Worm (Caenorhabditis elegans) whole organism, mixed stage, embryonic: Measurements from ENCODE around the gene ifa-1.

Source experiments
- M03D4.4 ChIP-seq: sonication (generic microtip); optimal IDR thresholded peaks from 2 replicates; lab custom pipeline; 2017; ENCODE audit warnings: mild to moderate bottlenecking, missing genetic modification characterization, missing compliant biosample characterization
- bed-3 ChIP-seq: fragments of 200-800 bp; sonication (Bioruptor generic); optimal IDR thresholded peaks from 3 replicates; lab custom pipeline; 2018; ENCODE audit warnings: mild to moderate bottlenecking, missing genetic modification characterization, moderate library complexity, missing compliant biosample characterization
- blmp-1 ChIP-seq: fragments of 150-350 bp; optimal IDR thresholded peaks from 2 replicates; lab custom pipeline; 2014; ENCODE audit warnings: missing biosample characterization, missing genetic modification characterization
- ceh-39 ChIP-seq: fragments of 150-350 bp; optimal IDR thresholded peaks from 2 replicates; lab custom pipeline; 2014; ENCODE audit warnings: missing biosample characterization, missing genetic modification characterization
- ceh-43 ChIP-seq: fragments of 200-800 bp; sonication (Bioruptor generic); optimal IDR thresholded peaks from 2 replicates; lab custom pipeline; 2018; ENCODE audit warnings: mild to moderate bottlenecking, missing genetic modification characterization, moderate library complexity, missing compliant biosample characterization
- ceh-83 ChIP-seq: fragments of 200-800 bp; sonication (Bioruptor generic); optimal IDR thresholded peaks from 2 replicates; lab custom pipeline; 2018; ENCODE audit warnings: mild to moderate bottlenecking, missing genetic modification characterization, missing compliant biosample characterization
- ces-1 ChIP-seq: fragments of 150-350 bp; optimal IDR thresholded peaks from 2 replicates; lab custom pipeline; 2014; ENCODE audit warnings: missing biosample characterization, missing genetic modification reagents, missing genetic modification characterization
- cnd-1 ChIP-seq: fragments of 200-800 bp; sonication (Bioruptor generic); optimal IDR thresholded peaks from 2 replicates; lab custom pipeline; 2018; ENCODE audit warnings: mild to moderate bottlenecking, missing genetic modification characterization, missing compliant biosample characterization
- drap-1 ChIP-seq: fragments of 200-800 bp; sonication (Bioruptor generic); optimal IDR thresholded peaks from 3 replicates; lab custom pipeline; 2018; ENCODE audit warnings: mild to moderate bottlenecking, missing genetic modification characterization, missing compliant biosample characterization
- elt-1 ChIP-seq: sonication (generic microtip); optimal IDR thresholded peaks from 2 replicates; lab custom pipeline; 2017; ENCODE audit warnings: missing genetic modification characterization, mild to moderate bottlenecking, missing compliant biosample characterization, antibody characterized with exemption, moderate library complexity, borderline replicate concordance; ENCODE audit not compliant: insufficient read depth
- elt-3 ChIP-seq: fragments of 150-350 bp; optimal IDR thresholded peaks from 2 replicates; lab custom pipeline; 2014; ENCODE audit warnings: missing biosample characterization, missing genetic modification characterization
- flh-1 ChIP-seq: fragments of 200-800 bp; sonication (Bioruptor generic); optimal IDR thresholded peaks from 2 replicates; lab custom pipeline; 2018; ENCODE audit warnings: mild to moderate bottlenecking, missing genetic modification characterization, moderate library complexity, missing compliant biosample characterization
- ham-2 ChIP-seq: fragments of 200-800 bp; sonication (Bioruptor generic); optimal IDR thresholded peaks from 2 replicates; lab custom pipeline; 2018; ENCODE audit warnings: mild to moderate bottlenecking, missing genetic modification characterization, missing compliant biosample characterization
- hlh-1 ChIP-seq: fragments of 150-350 bp; optimal IDR thresholded peaks from 2 replicates; lab custom pipeline; 2014; ENCODE audit warnings: missing biosample characterization, missing genetic modification reagents, missing genetic modification characterization
- lin-13 ChIP-seq: fragments of 150-350 bp; optimal IDR thresholded peaks from 2 replicates; lab custom pipeline; 2014; ENCODE audit warnings: missing biosample characterization, missing genetic modification characterization
- lin-32 ChIP-seq: fragments of 200-800 bp; sonication (Bioruptor generic); optimal IDR thresholded peaks from 2 replicates; lab custom pipeline; 2018; ENCODE audit warnings: mild to moderate bottlenecking, missing genetic modification characterization, missing compliant biosample characterization
- lsy-2 ChIP-seq: fragments of 150-350 bp; optimal IDR thresholded peaks from 2 replicates; lab custom pipeline; 2014; ENCODE audit warnings: missing biosample characterization, missing genetic modification characterization
- mab-5 ChIP-seq: fragments of 150-350 bp; optimal IDR thresholded peaks from 2 replicates; lab custom pipeline; 2014; ENCODE audit warnings: missing biosample characterization, missing genetic modification characterization
- mep-1 ChIP-seq: fragments of 150-350 bp; optimal IDR thresholded peaks from 2 replicates; lab custom pipeline; 2017; ENCODE audit warnings: missing biosample characterization, missing genetic modification reagents, missing genetic modification characterization, inconsistent platforms
- mls-2 ChIP-seq: sonication (generic microtip); optimal IDR thresholded peaks from 2 replicates; lab custom pipeline; 2016; ENCODE audit warnings: mild to moderate bottlenecking, missing genetic modification characterization, moderate library complexity, missing compliant biosample characterization
- nhr-12 ChIP-seq: fragments of 150-350 bp; optimal IDR thresholded peaks from 2 replicates; lab custom pipeline; 2014; ENCODE audit warnings: missing biosample characterization, missing genetic modification characterization
- nhr-2 ChIP-seq: fragments of 150-350 bp; optimal IDR thresholded peaks from 2 replicates; lab custom pipeline; 2014; ENCODE audit warnings: missing biosample characterization, missing genetic modification characterization
- nhr-237 ChIP-seq: fragments of 150-350 bp; optimal IDR thresholded peaks from 2 replicates; lab custom pipeline; 2014; ENCODE audit warnings: missing biosample characterization, missing genetic modification characterization
- nhr-28 ChIP-seq: fragments of 150-350 bp; optimal IDR thresholded peaks from 2 replicates; lab custom pipeline; 2014; ENCODE audit warnings: missing biosample characterization, missing genetic modification characterization
- nhr-76 ChIP-seq: sonication (generic microtip); optimal IDR thresholded peaks from 2 replicates; lab custom pipeline; 2017; ENCODE audit warnings: missing biosample characterization, missing genetic modification characterization
- pha-4 ChIP-seq: fragments of 150-350 bp; optimal IDR thresholded peaks from 2 replicates; lab custom pipeline; 2018; ENCODE audit warnings: missing biosample characterization, missing genetic modification reagents, missing genetic modification characterization
- sem-2 ChIP-seq: fragments of 200-800 bp; sonication (Bioruptor generic); optimal IDR thresholded peaks from 2 replicates; lab custom pipeline; 2018; ENCODE audit warnings: mild to moderate bottlenecking, missing genetic modification characterization, missing compliant biosample characterization
- snpc-4 ChIP-seq: fragments of 150-350 bp; optimal IDR thresholded peaks from 2 replicates; lab custom pipeline; 2014; ENCODE audit warnings: missing biosample characterization, missing genetic modification characterization
- sptf-1 ChIP-seq: sonication (generic microtip); optimal IDR thresholded peaks from 2 replicates; lab custom pipeline; 2017; ENCODE audit warnings: mild to moderate bottlenecking, missing genetic modification characterization, moderate library complexity, missing compliant biosample characterization
- tbx-8 ChIP-seq: fragments of 200-800 bp; sonication (Bioruptor generic); optimal IDR thresholded peaks from 2 replicates; lab custom pipeline; 2018; ENCODE audit warnings: mild to moderate bottlenecking, missing genetic modification characterization, moderate library complexity, missing compliant biosample characterization
- unc-120 ChIP-seq: sonication (generic microtip); optimal IDR thresholded peaks from 2 replicates; lab custom pipeline; 2017; ENCODE audit warnings: missing genetic modification characterization, missing compliant biosample characterization; ENCODE audit not compliant: poor library complexity, severe bottlenecking
- unc-39 ChIP-seq: fragments of 150-350 bp; optimal IDR thresholded peaks from 2 replicates; lab custom pipeline; 2014; ENCODE audit warnings: missing biosample characterization, missing genetic modification characterization
- unc-62 ChIP-seq: fragments of 150-350 bp; optimal IDR thresholded peaks from 2 replicates; lab custom pipeline; 2014; ENCODE audit warnings: missing biosample characterization, missing genetic modification reagents, missing genetic modification characterization
- zip-8 ChIP-seq: fragments of 150-350 bp; optimal IDR thresholded peaks from 2 replicates; lab custom pipeline; 2014; ENCODE audit warnings: missing biosample characterization, missing genetic modification characterization
- ztf-11 ChIP-seq: fragments of 150-350 bp; optimal IDR thresholded peaks from 2 replicates; lab custom pipeline; 2014; ENCODE audit warnings: missing biosample characterization, missing genetic modification characterization

Gene ifa-1

DNA sequence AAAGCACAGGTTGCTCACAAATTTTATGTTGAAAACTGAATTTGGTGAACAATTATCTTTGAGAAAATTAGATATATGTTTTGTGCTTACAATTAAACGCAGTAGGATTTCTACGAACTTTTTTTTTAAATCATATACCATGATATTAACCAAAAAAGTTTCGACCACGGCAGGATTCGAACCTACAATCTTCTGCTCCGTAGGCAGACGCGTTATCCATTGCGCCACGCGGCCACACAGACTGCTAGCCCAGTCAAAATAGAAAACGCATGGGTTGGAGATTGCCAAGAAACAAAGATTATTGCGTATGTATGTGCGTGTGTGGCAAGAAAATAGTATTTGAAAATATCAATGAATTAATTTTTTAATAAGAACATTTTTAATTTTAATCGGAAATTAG lies 18.6 kb upstream of the ifa-1 start:
- TF ChIP-seq tbx-8 (GFP tag; lab: Kevin White, UChicago) = peak; percentile 28
- peak; percentile 30 for TF ChIP-seq bed-3 (GFP tag; lab: Kevin White, UChicago)
- TF ChIP-seq elt-1 (tag; lab: Kevin White, UChicago) = no peak
- TF ChIP-seq blmp-1 (tag; lab: Kevin White, UChicago) = no peak
- TF ChIP-seq zip-8 (tag; lab: Kevin White, UChicago) = peak; percentile 32
- peak; percentile 37 for TF ChIP-seq ham-2 (GFP tag; lab: Kevin White, UChicago)
- peak; percentile 61 for TF ChIP-seq drap-1 (GFP tag; lab: Kevin White, UChicago)
- no peak for TF ChIP-seq elt-3 (tag; lab: Kevin White, UChicago)
- TF ChIP-seq flh-1 (GFP tag; lab: Kevin White, UChicago) = peak; percentile 39
- TF ChIP-seq ces-1 (GFP tag; lab: Kevin White, UChicago) = no peak
- TF ChIP-seq snpc-4 (tag; lab: Kevin White, UChicago) = no peak
- peak; percentile 62 for TF ChIP-seq cnd-1 (tag; lab: Kevin White, UChicago)
- peak; percentile 69 for TF ChIP-seq M03D4.4 (tag; lab: Kevin White, UChicago)
- no peak for TF ChIP-seq unc-39
- TF ChIP-seq sem-2 (GFP tag; lab: Kevin White, UChicago) = peak; percentile 65
- no peak for TF ChIP-seq nhr-237
- no peak for TF ChIP-seq mab-5
- no peak for TF ChIP-seq ceh-39 (tag; lab: Kevin White, UChicago)
- TF ChIP-seq nhr-2 (tag; lab: Kevin White, UChicago) = no peak
- no peak for TF ChIP-seq nhr-76
- peak; percentile 78 for TF ChIP-seq mls-2 (tag; lab: Kevin White, UChicago)
- TF ChIP-seq nhr-28 = no peak
- no peak for TF ChIP-seq nhr-12
- TF ChIP-seq pha-4 (tag; lab: Kevin White, UChicago) = no peak
- no peak for TF ChIP-seq lsy-2 (tag; lab: Kevin White, UChicago)
- TF ChIP-seq lin-32 (GFP tag; lab: Kevin White, UChicago) = peak; percentile 53
- TF ChIP-seq mep-1 (tag; lab: Kevin White, UChicago) = peak; percentile 42
- TF ChIP-seq hlh-1 (tag; lab: Kevin White, UChicago) = no peak
- no peak for TF ChIP-seq ztf-11 (tag; lab: Kevin White, UChicago)
- TF ChIP-seq lin-13 (tag; lab: Kevin White, UChicago) = no peak
- peak; percentile 85 for TF ChIP-seq ceh-83 (GFP tag; lab: Kevin White, UChicago)
- TF ChIP-seq unc-120 (tag; lab: Kevin White, UChicago) = peak; percentile 70
- TF ChIP-seq ceh-43 = peak; percentile 57
- no peak for TF ChIP-seq unc-62 (GFP tag; lab: Kevin White, UChicago)
- TF ChIP-seq sptf-1 (tag; lab: Kevin White, UChicago) = peak; percentile 73

DNA sequence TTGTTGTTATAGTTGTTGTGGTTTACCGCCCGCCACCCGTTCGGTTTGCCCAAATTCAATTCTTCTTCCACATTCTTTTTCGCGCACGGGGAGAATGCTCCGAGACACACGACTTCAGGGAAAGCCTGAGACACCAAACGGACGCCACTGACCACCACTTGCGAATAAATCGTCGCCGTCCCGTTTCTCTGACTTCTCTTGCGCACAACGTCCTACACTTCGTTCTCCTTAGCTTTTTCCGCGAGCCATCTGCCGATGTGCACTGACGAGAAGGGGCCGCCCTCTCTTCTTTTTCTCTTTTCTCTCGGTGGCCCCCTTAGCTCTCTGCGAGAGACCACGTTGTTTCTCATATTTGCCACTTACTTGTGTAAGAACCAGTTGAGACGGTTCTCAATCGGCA lies 13.9 kb upstream of the ifa-1 start, which contains the start of gene C03A3.1:
C03A3.1 (plus strand) TSS at position 291 of the 400 bp plus-strand sequence.
- TF ChIP-seq unc-120 (tag; lab: Kevin White, UChicago) (peak; percentile 40), hlh-1 (tag; lab: Kevin White, UChicago) (peak; percentile 14), drap-1 (GFP tag; lab: Kevin White, UChicago) (peak; percentile 47), ceh-39 (tag; lab: Kevin White, UChicago) (no peak), lin-32 (GFP tag; lab: Kevin White, UChicago) (peak; percentile 29), nhr-12 (no peak), blmp-1 (tag; lab: Kevin White, UChicago) (no peak), M03D4.4 (tag; lab: Kevin White, UChicago) (no peak), lin-13 (tag; lab: Kevin White, UChicago) (peak; percentile 17), tbx-8 (GFP tag; lab: Kevin White, UChicago) (no peak), elt-1 (tag; lab: Kevin White, UChicago) (no peak), sptf-1 (tag; lab: Kevin White, UChicago) (peak; percentile 35), cnd-1 (tag; lab: Kevin White, UChicago) (peak; percentile 61), mab-5 (no peak), ces-1 (GFP tag; lab: Kevin White, UChicago) (peak; percentile 36), mls-2 (tag; lab: Kevin White, UChicago) (peak; percentile 51)
